Worm (Caenorhabditis elegans) whole organism, young adult: ENCODE data around the gene Y116F11A.1.
A peak's percentile ranks its signal among the peaks of the same experiment; 100 is the strongest.

ENCODE experiments used
- B0019.2 ChIP-seq: fragments of 200-800 bp; sonication (Bioruptor generic); conservative IDR thresholded peaks from 2 replicates; pipeline ENCODE4 v1.3.6; 2022; ENCODE audit warnings: missing genetic modification reagents, missing genetic modification characterization, missing compliant biosample characterization
- B0336.3 ChIP-seq: fragments of 200-800 bp; sonication (Bioruptor generic); IDR thresholded peaks from 2 replicates; pipeline ENCODE4 v1.3.6; 2022; ENCODE audit warnings: missing genetic modification characterization, missing compliant biosample characterization
- F33H1.4 ChIP-seq: fragments of 200-800 bp; sonication (Bioruptor generic); IDR thresholded peaks from 2 replicates; pipeline ENCODE4 v1.3.6; 2022; ENCODE audit warnings: missing genetic modification reagents, missing genetic modification characterization, missing compliant biosample characterization
- F39B2.1 ChIP-seq: fragments of 200-800 bp; sonication (Bioruptor generic); IDR thresholded peaks from 2 replicates; pipeline ENCODE4 v1.3.6; 2022; ENCODE audit warnings: missing genetic modification reagents, missing genetic modification characterization, missing compliant biosample characterization
- F55B11.4 ChIP-seq: sonication (generic microtip); optimal IDR thresholded peaks from 2 replicates; lab custom pipeline; 2016; ENCODE audit warnings: missing compliant biosample characterization, missing genetic modification characterization, borderline replicate concordance; ENCODE audit not compliant: insufficient read depth
- T07F8.4 ChIP-seq: sonication (generic microtip); optimal IDR thresholded peaks from 2 replicates; lab custom pipeline; 2016; ENCODE audit warnings: mild to moderate bottlenecking, missing genetic modification characterization, moderate library complexity, missing compliant biosample characterization
- T26A5.8 ChIP-seq: sonication (generic microtip); optimal IDR thresholded peaks from 2 replicates; lab custom pipeline; 2016; ENCODE audit warnings: missing genetic modification characterization, missing compliant biosample characterization
- Y56A3A.18 ChIP-seq: fragments of 200-800 bp; sonication (Bioruptor generic); IDR thresholded peaks from 2 replicates; pipeline ENCODE4 v1.3.6; 2022; ENCODE audit warnings: missing genetic modification reagents, missing genetic modification characterization, missing compliant biosample characterization
- ama-1 ChIP-seq, 3 experiments: fragments of 150-350 bp in 1 of 3; sonication (generic microtip) in 2 of 3; optimal IDR thresholded peaks; 2 replicates each; lab custom pipeline; 2014 to 2018; ENCODE audit warnings: missing biosample characterization in 2 of 3, missing genetic modification characterization in 2 of 3, missing genetic modification reagents in 2 of 3
- aptf-2 ChIP-seq: fragments of 200-800 bp; sonication (Bioruptor generic); conservative IDR thresholded peaks from 2 replicates; pipeline ENCODE4 v1.3.6; 2022; ENCODE audit warnings: missing genetic modification reagents, missing genetic modification characterization, missing compliant biosample characterization
- athp-1 ChIP-seq: sonication (generic microtip); optimal IDR thresholded peaks from 2 replicates; lab custom pipeline; 2017; ENCODE audit warnings: mild to moderate bottlenecking, missing genetic modification characterization, missing compliant biosample characterization
- attf-3 ChIP-seq: fragments of 200-800 bp; sonication (Bioruptor generic); conservative IDR thresholded peaks from 2 replicates; pipeline ENCODE4 v1.3.6; 2022; ENCODE audit warnings: missing genetic modification reagents, missing genetic modification characterization, missing compliant biosample characterization
- attf-6 ChIP-seq: fragments of 200-800 bp; sonication (Bioruptor generic); IDR thresholded peaks from 2 replicates; pipeline ENCODE4 v1.3.6; 2022; ENCODE audit warnings: missing genetic modification reagents, missing genetic modification characterization, missing compliant biosample characterization
- chd-7 ChIP-seq: sonication (generic microtip); optimal IDR thresholded peaks from 2 replicates; lab custom pipeline; 2016; ENCODE audit warnings: mild to moderate bottlenecking, missing genetic modification characterization, moderate library complexity, missing compliant biosample characterization
- die-1 ChIP-seq: sonication (generic microtip); optimal IDR thresholded peaks from 2 replicates; lab custom pipeline; 2016; ENCODE audit warnings: missing genotype, mild to moderate bottlenecking, missing genetic modification characterization, missing compliant biosample characterization
- dox-1 ChIP-seq: fragments of 200-800 bp; sonication (Bioruptor generic); IDR thresholded peaks from 2 replicates; pipeline ENCODE4 v1.3.6; 2022; ENCODE audit warnings: missing genetic modification reagents, missing genetic modification characterization, missing compliant biosample characterization
- efl-1 ChIP-seq: fragments of 150-350 bp; optimal IDR thresholded peaks from 2 replicates; lab custom pipeline; 2014; ENCODE audit warnings: missing biosample characterization, missing genetic modification reagents, missing genetic modification characterization
- egrh-3 ChIP-seq: fragments of 200-800 bp; sonication (Bioruptor generic); IDR thresholded peaks from 2 replicates; pipeline ENCODE4 v1.3.6; 2022; ENCODE audit warnings: missing genetic modification reagents, missing genetic modification characterization, missing compliant biosample characterization
- ekl-4 ChIP-seq: fragments of 200-800 bp; sonication (Bioruptor generic); IDR thresholded peaks from 2 replicates; pipeline ENCODE4 v1.3.6; 2022; ENCODE audit warnings: missing genetic modification reagents, missing genetic modification characterization, missing compliant biosample characterization
- fkh-3 ChIP-seq: sonication (generic microtip); optimal IDR thresholded peaks from 2 replicates; lab custom pipeline; 2016; ENCODE audit warnings: mild to moderate bottlenecking, missing genetic modification characterization, missing compliant biosample characterization
- gei-17 ChIP-seq: fragments of 200-800 bp; sonication (Bioruptor generic); optimal IDR thresholded peaks from 2 replicates; lab custom pipeline; 2018; ENCODE audit warnings: mild to moderate bottlenecking, missing genetic modification characterization, missing compliant biosample characterization
- hmg-1.2 ChIP-seq: fragments of 200-800 bp; sonication (Bioruptor generic); IDR thresholded peaks from 2 replicates; pipeline ENCODE4 v1.3.6; 2022; ENCODE audit warnings: missing genetic modification reagents, missing genetic modification characterization, missing compliant biosample characterization
- let-526 ChIP-seq: fragments of 200-800 bp; sonication (Bioruptor generic); IDR thresholded peaks from 2 replicates; pipeline ENCODE4 v1.3.6; 2022; ENCODE audit warnings: missing genetic modification reagents, missing genetic modification characterization, missing compliant biosample characterization
- let-607 ChIP-seq, 2 experiments: fragments of 200-800 bp in 1 of 2; sonication (Bioruptor generic) in 1 of 2; sonication (generic microtip) in 1 of 2; optimal IDR thresholded peaks; 2 replicates each; lab custom pipeline; 2016 to 2018; ENCODE audit warnings: mild to moderate bottlenecking in 2 of 2, missing compliant biosample characterization in 2 of 2, missing genetic modification characterization in 2 of 2, moderate library complexity in 2 of 2, missing genotype in 1 of 2
- lin-26 ChIP-seq: fragments of 200-800 bp; sonication (Bioruptor generic); IDR thresholded peaks from 2 replicates; pipeline ENCODE4 v1.3.6; 2022; ENCODE audit warnings: missing genetic modification reagents, missing genetic modification characterization, missing compliant biosample characterization
- lin-54 ChIP-seq: fragments of 200-800 bp; sonication (Bioruptor generic); optimal IDR thresholded peaks from 2 replicates; lab custom pipeline; 2018; ENCODE audit warnings: mild to moderate bottlenecking, missing genetic modification characterization, missing compliant biosample characterization
- madf-6 ChIP-seq: fragments of 200-800 bp; sonication (Bioruptor generic); IDR thresholded peaks from 2 replicates; pipeline ENCODE4 v1.3.6; 2022; ENCODE audit warnings: missing genetic modification reagents, missing genetic modification characterization, missing compliant biosample characterization
- madf-8 ChIP-seq: fragments of 200-800 bp; sonication (Bioruptor generic); conservative IDR thresholded peaks from 2 replicates; pipeline ENCODE4 v1.3.6; 2022; ENCODE audit warnings: missing genetic modification reagents, missing genetic modification characterization, missing compliant biosample characterization
- mcd-1 ChIP-seq: fragments of 200-800 bp; sonication (Bioruptor generic); IDR thresholded peaks from 2 replicates; pipeline ENCODE4 v1.3.6; 2022; ENCODE audit warnings: missing genetic modification reagents, missing genetic modification characterization, missing compliant biosample characterization
- nfya-1 ChIP-seq: sonication (generic microtip); optimal IDR thresholded peaks from 2 replicates; lab custom pipeline; 2017; ENCODE audit warnings: antibody characterized with exemption, missing compliant biosample characterization, missing genetic modification characterization, borderline replicate concordance; ENCODE audit not compliant: insufficient read depth
- nfya-2 ChIP-seq: fragments of 200-800 bp; sonication (Bioruptor generic); IDR thresholded peaks from 2 replicates; pipeline ENCODE4 v1.3.6; 2022; ENCODE audit warnings: missing genetic modification reagents, missing genetic modification characterization, missing compliant biosample characterization
- nhr-80 ChIP-seq: sonication (generic microtip); optimal IDR thresholded peaks from 2 replicates; lab custom pipeline; 2016; ENCODE audit warnings: missing genetic modification characterization, missing compliant biosample characterization
- rec-8 ChIP-seq, 2 experiments: sonication (generic microtip); optimal IDR thresholded peaks; 2 replicates each; lab custom pipeline; 2016; ENCODE audit warnings: mild to moderate bottlenecking in 2 of 2, missing genetic modification characterization in 2 of 2, missing genetic modification reagents in 2 of 2, missing genotype in 2 of 2, missing biosample characterization in 1 of 2, missing compliant biosample characterization in 1 of 2, moderate library complexity in 1 of 2
- snpc-1.3 ChIP-seq: sonication (generic microtip); optimal IDR thresholded peaks from 2 replicates; lab custom pipeline; 2017; ENCODE audit warnings: missing genetic modification characterization, mild to moderate bottlenecking, missing compliant biosample characterization, antibody characterized with exemption, moderate library complexity, missing genotype, missing genetic modification reagents; ENCODE audit not compliant: insufficient read depth
- snpc-4 ChIP-seq, 5 experiments: fragments of 150-350 bp in 1 of 5; sonication (generic microtip) in 4 of 5; optimal IDR thresholded peaks; 2 replicates each; lab custom pipeline; 2014 to 2018; ENCODE audit warnings: missing genetic modification characterization in 5 of 5, missing biosample characterization in 3 of 5, antibody characterized with exemption in 2 of 5, mild to moderate bottlenecking in 2 of 5, missing compliant biosample characterization in 2 of 5, missing genotype in 2 of 5, moderate library complexity in 2 of 5, missing genetic modification reagents in 1 of 5
- tlf-1 ChIP-seq: fragments of 200-800 bp; sonication (Bioruptor generic); optimal IDR thresholded peaks from 2 replicates; lab custom pipeline; 2018; ENCODE audit warnings: mild to moderate bottlenecking, missing genetic modification characterization, missing compliant biosample characterization
- xnd-1 ChIP-seq: sonication (generic microtip); optimal IDR thresholded peaks from 2 replicates; lab custom pipeline; 2016; ENCODE audit warnings: missing genotype, missing genetic modification reagents, missing genetic modification characterization, missing compliant biosample characterization
- zfh-2 ChIP-seq: fragments of 200-800 bp; sonication (Bioruptor generic); conservative IDR thresholded peaks from 2 replicates; pipeline ENCODE4 v1.3.6; 2022; ENCODE audit warnings: missing genetic modification reagents, missing genetic modification characterization, missing compliant biosample characterization
- ztf-26 ChIP-seq: sonication (generic microtip); optimal IDR thresholded peaks from 2 replicates; lab custom pipeline; 2017; ENCODE audit warnings: missing genetic modification characterization, missing compliant biosample characterization
- ztf-28 ChIP-seq: fragments of 200-800 bp; sonication (Bioruptor generic); IDR thresholded peaks from 2 replicates; pipeline ENCODE4 v1.3.6; 2022; ENCODE audit warnings: missing genetic modification reagents, missing genetic modification characterization, missing compliant biosample characterization

Gene Y116F11A.1

DNA sequence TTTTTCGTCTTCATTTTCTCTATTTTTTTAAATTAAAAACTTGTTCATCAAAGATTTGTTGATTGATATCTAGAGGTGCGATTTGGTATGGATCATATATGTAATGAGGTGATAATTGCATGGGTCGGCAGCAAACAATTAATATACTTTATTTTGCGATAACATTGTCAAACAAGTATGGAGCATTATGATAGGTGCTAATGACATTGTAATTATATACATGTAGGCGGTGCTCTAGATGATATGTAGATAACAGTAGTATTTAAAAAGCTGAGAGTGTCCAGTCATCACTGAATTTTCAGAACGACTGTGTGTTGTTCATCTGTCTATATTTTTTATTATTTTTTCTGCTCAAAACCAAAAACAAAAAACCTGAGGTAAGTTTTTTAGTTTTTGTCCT is at the start of gene Y116F11A.1:
TSS of gene Y116F11A.1 (plus strand) at position 301 of the 400 bp plus-strand sequence.
- TF ChIP-seq attf-6 (no peak), ztf-28 (no peak), xnd-1 (tag; lab: Kevin White, UChicago) (no peak), attf-3 (GFP tag; lab: Robert Waterston, UW) (no peak), gei-17 (GFP tag; lab: Kevin White, UChicago) (no peak), F33H1.4 (GFP tag; lab: Robert Waterston, UW) (no peak), snpc-1.3 (tag; lab: Kevin White, UChicago) (no peak), tlf-1 (GFP tag; lab: Kevin White, UChicago) (no peak), ztf-26 (tag; lab: Kevin White, UChicago) (no peak), nfya-2 (GFP tag; lab: Robert Waterston, UW) (no peak), nfya-1 (no peak), F55B11.4 (tag; lab: Kevin White, UChicago) (no peak), chd-7 (no peak), let-526 (GFP tag; lab: Robert Waterston, UW) (no peak), madf-8 (GFP tag; lab: Robert Waterston, UW) (no peak), athp-1 (tag; lab: Kevin White, UChicago) (no peak), aptf-2 (GFP tag; lab: Robert Waterston, UW) (no peak)

- no peak for TF ChIP-seq fkh-3
- no peak for TF ChIP-seq ekl-4
- no peak for TF ChIP-seq lin-54 (GFP tag; lab: Kevin White, UChicago)
- TF ChIP-seq hmg-1.2, result no peak
- no peak for TF ChIP-seq Y56A3A.18 (GFP tag; lab: Robert Waterston, UW)
- no peak for TF ChIP-seq dox-1 (GFP tag; lab: Robert Waterston, UW)
Measured at ce11 chrV:19691271-19691886, 39.0 kb upstream of the Y116F11A.1 start.

ce11 chrV:19691954-19692353 is 38.4 kb upstream of the Y116F11A.1 start:
- TF ChIP-seq let-607 (tag; optimal IDR thresholded peaks at IDR 0.05; lab: Kevin White, UChicago) (no peak), ama-1 (optimal IDR thresholded peaks at IDR 0.05; lab: Kevin White, UChicago) (no peak), ama-1 (GFP tag; optimal IDR thresholded peaks at IDR 0.05; lab: Kevin White, UChicago) (no peak), athp-1 (tag; lab: Kevin White, UChicago) (no peak), B0019.2 (GFP tag; lab: Robert Waterston, UW) (no peak), T07F8.4 (no peak), rec-8 (tag; optimal IDR thresholded peaks at IDR 0.05; lab: Kevin White, UChicago) (no peak), aptf-2 (GFP tag; lab: Robert Waterston, UW) (no peak), die-1 (no peak), F39B2.1 (GFP tag; lab: Robert Waterston, UW) (no peak)

DNA sequence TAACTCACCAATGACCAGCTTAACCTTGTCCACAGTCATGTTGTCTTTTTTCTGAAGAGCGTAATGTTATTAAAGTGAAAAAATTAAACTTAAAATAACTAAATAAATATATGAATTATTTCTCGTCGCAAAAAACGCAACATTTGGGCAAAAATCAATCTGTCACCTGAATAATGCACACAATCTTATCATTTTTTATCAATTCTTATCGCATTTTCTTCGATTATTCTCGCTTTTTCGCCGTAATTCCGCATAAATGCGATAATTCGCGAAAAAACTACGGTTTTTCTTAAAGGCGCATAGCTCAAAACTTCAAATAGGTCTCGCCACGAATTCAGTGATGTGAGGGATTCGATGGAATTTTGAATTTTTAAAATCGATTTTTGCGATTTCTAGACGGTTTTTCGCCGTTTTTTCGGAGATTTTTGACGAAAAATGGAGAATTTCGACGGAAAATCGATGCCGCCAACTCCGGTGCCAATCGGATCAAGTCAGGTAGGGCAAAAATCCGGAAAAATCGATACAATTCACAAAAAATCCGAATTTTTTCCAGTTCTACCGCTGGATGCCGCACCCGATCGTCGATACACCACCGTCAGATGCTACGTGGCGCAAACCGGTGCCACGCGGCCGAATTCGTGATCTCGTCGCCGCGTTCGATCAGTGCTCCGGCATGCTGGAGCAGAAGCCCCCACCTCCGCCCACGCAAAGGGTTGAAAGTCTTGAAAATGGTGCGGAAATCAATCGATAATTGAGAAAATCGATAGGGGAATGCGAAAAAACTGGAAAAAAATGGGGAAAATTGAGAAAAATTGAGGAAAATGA is 32.8 kb upstream of the Y116F11A.1 start, which contains the start of the genes Y43F8C.13 and ani-3:
TSS of gene Y43F8C.13 (minus strand) at position 51 of the 825 bp plus-strand sequence.
TSS of gene ani-3 (plus strand) at position 385 of the 825 bp plus-strand sequence.
- TF ChIP-seq madf-8 (GFP tag; lab: Robert Waterston, UW) (peak; percentile 47; the same call in 1 of the 2 replicates), B0336.3 (GFP tag; lab: Robert Waterston, UW) (peak; percentile 38; the same call in 1 of the 2 replicates), snpc-4 (GFP tag; optimal IDR thresholded peaks at IDR 0.05; lab: Kevin White, UChicago) (no peak), snpc-4 (tag; optimal IDR thresholded peaks at IDR 0.05; lab: Kevin White, UChicago) (peak in 1 of 4 experiments; percentile 7), madf-6 (GFP tag; lab: Robert Waterston, UW) (peak; percentile 75), xnd-1 (tag; lab: Kevin White, UChicago) (peak; percentile 73), egrh-3 (peak; percentile 28; the same call in 1 of the 2 replicates), T26A5.8 (tag; lab: Kevin White, UChicago) (no peak), zfh-2 (GFP tag; lab: Robert Waterston, UW) (peak; percentile 81), mcd-1 (GFP tag; lab: Robert Waterston, UW) (0 out of 2 replicates have a peak, but pooled peaks have one; percentile 9), gei-17 (GFP tag; lab: Kevin White, UChicago) (no peak), efl-1 (GFP tag; lab: Kevin White, UChicago) (peak; percentile 2), ekl-4 (no peak), nhr-80 (tag; lab: Kevin White, UChicago) (peak; percentile 51), lin-26 (GFP tag; lab: Robert Waterston, UW) (no peak)
